Fruit fly (Drosophila melanogaster): ENCODE data around the gene Ca-alpha1T.
A peak's percentile ranks its signal among the peaks of the same experiment; 100 is the strongest.

The Ca-alpha1T gene

DNA sequence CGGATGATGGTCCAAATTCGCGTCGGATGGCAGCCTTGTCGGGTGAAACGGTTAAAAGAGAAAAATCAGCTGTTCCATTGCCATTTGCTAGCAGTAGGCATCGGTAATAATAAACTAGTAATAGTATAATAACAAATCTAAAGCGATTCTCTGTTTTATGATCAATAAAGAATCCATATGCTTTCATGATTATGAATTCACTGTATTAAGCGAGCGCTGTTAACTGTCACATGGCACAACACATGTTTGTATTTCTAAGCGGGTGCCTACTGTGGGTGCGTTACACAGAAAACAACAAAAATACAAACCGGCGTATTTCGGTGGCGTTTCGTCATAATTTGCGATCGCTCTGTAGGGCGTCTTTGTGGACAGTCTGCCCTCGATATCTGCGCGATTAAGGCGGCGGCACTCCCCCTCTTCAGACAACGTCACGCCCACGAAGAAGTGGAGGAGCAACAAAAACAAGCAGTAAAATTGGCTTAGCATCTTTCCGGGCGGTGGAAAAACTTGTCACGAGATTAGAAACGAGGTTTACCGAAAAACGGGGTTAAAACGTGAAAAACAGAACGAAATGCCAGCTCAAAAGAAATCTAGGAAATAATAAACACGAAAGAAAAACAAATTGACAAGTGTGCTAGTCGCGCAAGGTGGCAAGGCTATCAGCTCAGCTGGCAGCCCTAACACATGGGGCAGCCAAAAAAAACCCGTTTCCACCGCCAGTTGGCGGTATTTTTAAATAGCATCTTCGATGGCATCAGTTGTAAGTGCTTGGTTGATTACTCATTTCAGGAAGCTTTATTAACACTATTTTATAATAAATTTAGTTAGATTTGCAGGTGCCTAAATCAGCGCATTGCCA, 101.2 kb downstream of the Ca-alpha1T start, which contains the start of the genes Nep1 and Mipp2 (continued):
- no peak for TF ChIP-seq CG6175 (GFP tag; IDR thresholded peaks at IDR 0.05)
- TF ChIP-seq CG9609 (GFP tag; optimal IDR thresholded peaks at IDR 0.05): no peak
- TF ChIP-seq CG10543 (GFP tag; optimal IDR thresholded peaks at IDR 0.05): peak; percentile 34
- 0 out of 3 replicates have a peak, but pooled peaks have one; percentile 19 for TF ChIP-seq Mrtf (GFP tag; IDR thresholded peaks at IDR 0.05)
- TF ChIP-seq ftz-f1 (GFP tag; optimal IDR thresholded peaks at IDR 0.05): no peak
- no peak for TF ChIP-seq NC2α (GFP tag; optimal IDR thresholded peaks at IDR 0.05)
- no peak for TF ChIP-seq stwl (tag; optimal IDR thresholded peaks at IDR 0.05)
- peak; percentile 67 for TF ChIP-seq ci (GFP tag; IDR thresholded peaks at IDR 0.05)
- peak; percentile 57 for TF ChIP-seq gem (tag; optimal IDR thresholded peaks at IDR 0.05)
- TF ChIP-seq schlank (tag; optimal IDR thresholded peaks at IDR 0.05): peak; percentile 3
- no peak for TF ChIP-seq lov (optimal IDR thresholded peaks at IDR 0.05)
- TF ChIP-seq lov (GFP tag; IDR thresholded peaks at IDR 0.05): no peak
- TF ChIP-seq fd3F (GFP tag; optimal IDR thresholded peaks at IDR 0.05): no peak
- TF ChIP-seq CG11093 (GFP tag; IDR thresholded peaks at IDR 0.05): no peak
- no peak for TF ChIP-seq peb (GFP tag; IDR thresholded peaks at IDR 0.05)
- no peak for TF ChIP-seq luna (GFP tag; optimal IDR thresholded peaks at IDR 0.05)
- peak; percentile 29; the same call in 1 of the 2 replicates for TF ChIP-seq CG9215 (GFP tag; IDR thresholded peaks at IDR 0.05)
- no peak for TF ChIP-seq CG2129 (GFP tag; IDR thresholded peaks at IDR 0.05; ENCODE audit: partially characterized antibody)
- TF ChIP-seq B-H2 (GFP tag; optimal IDR thresholded peaks at IDR 0.05): no peak
- TF ChIP-seq abd-A (tag; optimal IDR thresholded peaks at IDR 0.05): no peak
- peak; percentile 47 for TF ChIP-seq Hmr (GFP tag; optimal IDR thresholded peaks at IDR 0.05)
- peak; percentile 20 for TF ChIP-seq zfh2 (GFP tag; optimal IDR thresholded peaks at IDR 0.05)
- TF ChIP-seq ken (GFP tag; IDR thresholded peaks at IDR 0.05): peak; percentile 58; the same call in 2 of the 3 replicates
- TF ChIP-seq Hey (tag; optimal IDR thresholded peaks at IDR 0.05): no peak
- TF ChIP-seq YL-1 (GFP tag; optimal IDR thresholded peaks at IDR 0.05): peak; percentile 34
- TF ChIP-seq CG4617 (GFP tag; optimal IDR thresholded peaks at IDR 0.05; ENCODE audit: borderline replicate concordance): peak; percentile 36
- TF ChIP-seq hkb (optimal IDR thresholded peaks at IDR 0.05): no peak
- TF ChIP-seq hkb (GFP tag; IDR thresholded peaks at IDR 0.05): 0 out of 2 replicates have a peak, but pooled peaks have one; percentile 6
- TF ChIP-seq CG31365 (tag; optimal IDR thresholded peaks at IDR 0.05): no peak
- no peak for TF ChIP-seq CG4707 (GFP tag; optimal IDR thresholded peaks at IDR 0.05)
- TF ChIP-seq Sry-δ (GFP tag; optimal IDR thresholded peaks at IDR 0.05): peak; percentile 18
- peak; percentile 52 for TF ChIP-seq CG2678 (tag; optimal IDR thresholded peaks at IDR 0.05)
- no peak for TF ChIP-seq az2 (GFP tag; optimal IDR thresholded peaks at IDR 0.05)
- TF ChIP-seq C15 (GFP tag; IDR thresholded peaks at IDR 0.05): no peak
- no peak for TF ChIP-seq gfzf (GFP tag; optimal IDR thresholded peaks at IDR 0.05)
- no peak for TF ChIP-seq zf30C (GFP tag; optimal IDR thresholded peaks at IDR 0.05)
- no peak for TF ChIP-seq fu2 (GFP tag; optimal IDR thresholded peaks at IDR 0.05)
- peak; percentile 34; the same call in 1 of the 2 replicates for TF ChIP-seq seq (GFP tag; IDR thresholded peaks at IDR 0.05)
- TF ChIP-seq CG12769 (tag; optimal IDR thresholded peaks at IDR 0.05): peak; percentile 51
- peak; percentile 38 for TF ChIP-seq CG12391 (tag; optimal IDR thresholded peaks at IDR 0.05)
- no peak for TF ChIP-seq run (tag; optimal IDR thresholded peaks at IDR 0.05)
- TF ChIP-seq unpg (GFP tag; optimal IDR thresholded peaks at IDR 0.05): peak; percentile 48
- no peak for TF ChIP-seq da (GFP tag; optimal IDR thresholded peaks at IDR 0.05)
- peak; percentile 44 for TF ChIP-seq scrt (GFP tag; optimal IDR thresholded peaks at IDR 0.05)
- peak in 1 of 2 experiments; percentile 23 for TF ChIP-seq chif (GFP tag; optimal IDR thresholded peaks at IDR 0.05)
- TF ChIP-seq sc (optimal IDR thresholded peaks at IDR 0.05): no peak
- TF ChIP-seq sc (GFP tag; optimal IDR thresholded peaks at IDR 0.05): no peak
- TF ChIP-seq prd (optimal IDR thresholded peaks at IDR 0.05): no peak
- TF ChIP-seq prd (GFP tag; IDR thresholded peaks at IDR 0.05): peak; percentile 51; the same call in 1 of the 3 replicates
- TF ChIP-seq Abd-B (GFP tag; optimal IDR thresholded peaks at IDR 0.05): no peak

Measured in whole organism, embryonic.